Fruit fly (Drosophila melanogaster) whole organism: ENCODE results near the gene Pus1.

Experiments used
- CG8478 ChIP-seq: fragments of >200 bp; optimal IDR thresholded peaks from 2 replicates; lab custom pipeline; 2018; ENCODE audit warnings: inconsistent platforms
- Dll ChIP-seq: fragments of >200 bp; optimal IDR thresholded peaks from 2 replicates; lab custom pipeline; 2017
- EcR ChIP-seq, 2 experiments: fragments of >200 bp; optimal IDR thresholded peaks; 2 replicates each; lab custom pipeline; 2017; ENCODE audit warnings: missing biosample characterization in 2 of 2, missing genetic modification characterization in 2 of 2, missing genetic modification reagents in 2 of 2
- pan ChIP-seq: fragments of >200 bp; optimal IDR thresholded peaks from 2 replicates; lab custom pipeline; 2017
- psq ChIP-seq: fragments of >200 bp; optimal IDR thresholded peaks from 2 replicates; lab custom pipeline; 2017
- usp ChIP-seq: fragments of >200 bp; optimal IDR thresholded peaks from 2 replicates; lab custom pipeline; 2017; ENCODE audit warnings: missing biosample characterization, missing genetic modification characterization, mixed read lengths

dm6 chr3R:20567507-20568222, 24.8 kb downstream of the Pus1 start:
- TF ChIP-seq pan (no peak), psq (no peak), Dll (lab: Kevin White, UChicago) (no peak), EcR (GFP tag; optimal IDR thresholded peaks at IDR 0.05; lab: Kevin White, UChicago) (no peak), usp (GFP tag; lab: Kevin White, UChicago) (no peak), CG8478 (no peak)
